Fruit fly (Drosophila melanogaster) whole organism, pupa: ENCODE data around the gene JMJD6.

Experiments used
- CG10348 ChIP-seq: fragments of 200-800 bp; sonication (Bioruptor generic); IDR thresholded peaks from 2 replicates; pipeline ENCODE4 v1.3.6; 2022; ENCODE audit warnings: missing biosample characterization, missing genetic modification characterization
- CG12605 ChIP-seq: fragments of 200-800 bp; sonication (Bioruptor generic); IDR thresholded peaks from 2 replicates; pipeline ENCODE4 v1.3.6; 2022; ENCODE audit warnings: missing biosample characterization, missing genetic modification characterization
- CG13204 ChIP-seq: fragments of 200-800 bp; sonication (Bioruptor generic); optimal IDR thresholded peaks from 2 replicates; lab custom pipeline; 2018; ENCODE audit warnings: missing biosample characterization, mild to moderate bottlenecking, missing genetic modification characterization, moderate library complexity
- CG14655 ChIP-seq: fragments of 200-800 bp; sonication (Bioruptor generic); optimal IDR thresholded peaks from 3 replicates; lab custom pipeline; 2017; ENCODE audit warnings: mild to moderate bottlenecking, missing biosample characterization, missing genetic modification reagents, missing genetic modification characterization
- CG15710 ChIP-seq: fragments of 200-800 bp; sonication (Bioruptor generic); optimal IDR thresholded peaks from 2 replicates; lab custom pipeline; 2018; ENCODE audit warnings: missing biosample characterization, mild to moderate bottlenecking, missing genetic modification characterization, moderate library complexity
- CG17806 ChIP-seq: fragments of 200-800 bp; sonication (Bioruptor generic); optimal IDR thresholded peaks from 2 replicates; lab custom pipeline; 2018; ENCODE audit warnings: missing biosample characterization, mild to moderate bottlenecking, missing genetic modification characterization, moderate library complexity
- CG32121 ChIP-seq: fragments of 200-800 bp; sonication (Bioruptor generic); IDR thresholded peaks from 2 replicates; pipeline ENCODE4 v1.3.6; 2022; ENCODE audit warnings: missing biosample characterization, missing genetic modification characterization
- CG34367 ChIP-seq: fragments of 200-800 bp; sonication (Bioruptor generic); optimal IDR thresholded peaks from 2 replicates; lab custom pipeline; 2018; ENCODE audit warnings: missing biosample characterization, mild to moderate bottlenecking, missing genetic modification characterization
- CG4496 ChIP-seq: fragments of 200-800 bp; sonication (Bioruptor generic); IDR thresholded peaks from 3 replicates; pipeline ENCODE4 v1.3.6; 2022; ENCODE audit warnings: missing biosample characterization, missing genetic modification characterization
- CG8159 ChIP-seq: fragments of 200-800 bp; sonication (Bioruptor generic); optimal IDR thresholded peaks from 3 replicates; lab custom pipeline; 2018; ENCODE audit warnings: missing biosample characterization, mild to moderate bottlenecking, missing genetic modification characterization, moderate library complexity
- CG8301 ChIP-seq: fragments of 200-800 bp; sonication (Bioruptor generic); optimal IDR thresholded peaks from 2 replicates; lab custom pipeline; 2018; ENCODE audit warnings: missing biosample characterization, mild to moderate bottlenecking, missing genetic modification characterization
- CG9948 ChIP-seq: fragments of 200-800 bp; sonication (Bioruptor generic); optimal IDR thresholded peaks from 2 replicates; lab custom pipeline; 2018; ENCODE audit warnings: missing biosample characterization, mild to moderate bottlenecking, missing genetic modification characterization, moderate library complexity
- D1 ChIP-seq: fragments of 200-800 bp; sonication (Bioruptor generic); optimal IDR thresholded peaks from 2 replicates; lab custom pipeline; 2018; ENCODE audit warnings: missing biosample characterization, mild to moderate bottlenecking, missing genetic modification characterization, moderate library complexity
- EcR ChIP-seq: fragments of 200-800 bp; sonication (Bioruptor generic); optimal IDR thresholded peaks from 3 replicates; lab custom pipeline; 2019; ENCODE audit warnings: missing biosample characterization, missing genetic modification characterization, mild to moderate bottlenecking, moderate library complexity, missing genetic modification reagents
- Ets98B ChIP-seq: fragments of 200-800 bp; sonication (Bioruptor generic); IDR thresholded peaks from 2 replicates; pipeline ENCODE4 v1.3.6; 2022; ENCODE audit warnings: missing biosample characterization, missing genetic modification characterization
- Pif1A ChIP-seq: fragments of 200-800 bp; sonication (Bioruptor generic); optimal IDR thresholded peaks from 3 replicates; lab custom pipeline; 2016; ENCODE audit warnings: missing biosample characterization, missing genetic modification characterization
- Pif1B ChIP-seq: fragments of 200-800 bp; sonication (Bioruptor generic); optimal IDR thresholded peaks from 3 replicates; lab custom pipeline; 2016; ENCODE audit warnings: missing biosample characterization, missing genetic modification characterization
- Snoo ChIP-seq: fragments of 200-800 bp; sonication (Bioruptor generic); optimal IDR thresholded peaks from 3 replicates; lab custom pipeline; 2017; ENCODE audit warnings: missing biosample characterization, mild to moderate bottlenecking, missing genetic modification characterization, inconsistent platforms
- fd96Ca ChIP-seq: fragments of 200-800 bp; sonication (Bioruptor generic); IDR thresholded peaks from 3 replicates; pipeline ENCODE4 v1.3.6; 2022; ENCODE audit warnings: missing biosample characterization, missing genetic modification characterization
- gl ChIP-seq: fragments of 200-800 bp; sonication (Bioruptor generic); optimal IDR thresholded peaks from 2 replicates; lab custom pipeline; 2018; ENCODE audit warnings: missing biosample characterization, mild to moderate bottlenecking, missing genetic modification characterization
- rn ChIP-seq: fragments of 200-800 bp; sonication (Bioruptor generic); IDR thresholded peaks from 2 replicates; pipeline ENCODE4 v1.3.6; 2022; ENCODE audit warnings: missing biosample characterization, missing genetic modification characterization

Gene JMJD6

DNA sequence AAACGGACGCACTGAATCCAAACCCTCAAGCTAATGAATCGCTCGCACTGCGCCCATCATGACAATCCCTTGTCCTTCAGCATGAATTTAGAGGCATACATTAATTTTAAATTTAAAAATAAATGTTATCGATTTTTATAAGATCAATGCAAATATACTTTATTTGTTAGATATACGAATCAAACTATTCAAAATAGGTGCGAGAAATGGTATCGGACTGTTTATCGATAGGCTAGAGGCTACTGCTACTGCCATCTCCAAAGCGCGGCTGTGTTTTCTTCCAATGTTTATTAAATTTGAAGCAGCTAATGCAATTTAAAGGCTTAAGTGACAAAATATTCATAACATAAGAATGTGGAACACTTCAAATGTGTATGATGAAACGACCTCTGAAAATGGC lies 18.9 kb upstream of the JMJD6 start, which contains the start of gene CG43342:
CG43342 (plus strand) TSS at position 264 of the 400 bp plus-strand sequence.
- TF ChIP-seq Pif1A (GFP tag; lab: Kevin White, UChicago) (no peak), fd96Ca (GFP tag; lab: Robert Waterston, UW) (no peak), CG32121 (no peak), CG14655 (GFP tag; lab: Kevin White, UChicago) (no peak), CG8301 (no peak)

DNA sequence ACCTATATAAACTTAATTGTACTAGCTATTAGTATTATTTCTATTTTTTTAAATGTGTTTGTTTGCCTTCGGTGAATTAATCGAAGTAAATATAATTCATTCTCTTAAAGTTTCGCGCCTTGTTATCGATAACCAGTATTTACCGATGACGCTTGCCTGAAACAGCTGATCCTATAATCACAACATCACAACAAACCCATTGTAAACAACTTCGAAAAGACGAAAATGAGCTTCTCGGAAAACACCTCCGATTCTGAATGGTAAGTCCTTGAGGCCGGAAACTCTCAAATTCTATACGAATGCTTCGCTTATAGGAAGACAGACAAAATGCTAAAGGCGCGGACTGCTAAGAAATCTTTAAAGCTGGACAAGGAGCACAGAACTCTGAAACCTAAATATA lies 17.8 kb upstream of the JMJD6 start, which contains the start of gene CG34149:
CG34149 (plus strand) TSS at position 187 of the 400 bp plus-strand sequence.
- TF ChIP-seq CG15710 (tag; lab: Kevin White, UChicago) = no peak
- TF ChIP-seq Pif1A (GFP tag; lab: Kevin White, UChicago) = no peak
- TF ChIP-seq CG17806 = no peak
- no peak for TF ChIP-seq D1 (tag; lab: Kevin White, UChicago)
- no peak for TF ChIP-seq CG9948 (tag; lab: Kevin White, UChicago)
- no peak for TF ChIP-seq CG12605 (GFP tag; lab: Robert Waterston, UW)
- no peak for TF ChIP-seq CG13204 (GFP tag; lab: Kevin White, UChicago)
- TF ChIP-seq CG8159 (tag; lab: Kevin White, UChicago) = no peak
- no peak for TF ChIP-seq CG32121
- no peak for TF ChIP-seq EcR (GFP tag; lab: Kevin White, UChicago)
- no peak for TF ChIP-seq CG14655 (GFP tag; lab: Kevin White, UChicago)
- no peak for TF ChIP-seq gl (tag; lab: Kevin White, UChicago)
- no peak for TF ChIP-seq Snoo (tag; lab: Kevin White, UChicago)
- no peak for TF ChIP-seq CG34367 (tag; lab: Kevin White, UChicago)
- TF ChIP-seq CG4496 (GFP tag; lab: Robert Waterston, UW) = no peak

DNA sequence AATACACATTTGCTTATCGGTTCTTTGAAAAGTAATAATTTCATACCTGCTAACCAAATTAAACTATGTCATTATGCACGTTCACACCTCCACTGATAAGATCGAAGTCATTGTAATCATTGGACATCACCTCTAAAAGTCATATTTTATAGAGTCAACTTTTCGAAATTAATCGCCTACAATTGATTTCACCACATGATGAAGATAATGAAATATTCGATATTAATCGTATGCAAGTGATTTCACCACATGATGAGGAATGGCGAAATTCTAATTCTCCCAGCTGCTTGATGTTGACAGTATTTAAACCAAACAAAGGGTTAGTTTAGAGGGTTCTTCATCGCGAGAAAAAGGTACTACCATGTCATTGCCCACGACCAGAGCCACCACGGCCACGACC lies 13.5 kb upstream of the JMJD6 start, which contains the start of gene CG18596:
CG18596 (plus strand) TSS at position 250 of the 400 bp plus-strand sequence.
- TF ChIP-seq EcR (GFP tag; lab: Kevin White, UChicago) (no peak), gl (tag; lab: Kevin White, UChicago) (no peak), Ets98B (no peak), Snoo (tag; lab: Kevin White, UChicago) (no peak), CG8159 (tag; lab: Kevin White, UChicago) (no peak), Pif1B (GFP tag; lab: Kevin White, UChicago) (no peak), CG14655 (GFP tag; lab: Kevin White, UChicago) (no peak), CG8301 (no peak), Pif1A (GFP tag; lab: Kevin White, UChicago) (no peak), CG12605 (GFP tag; lab: Robert Waterston, UW) (no peak), D1 (tag; lab: Kevin White, UChicago) (no peak)

DNA sequence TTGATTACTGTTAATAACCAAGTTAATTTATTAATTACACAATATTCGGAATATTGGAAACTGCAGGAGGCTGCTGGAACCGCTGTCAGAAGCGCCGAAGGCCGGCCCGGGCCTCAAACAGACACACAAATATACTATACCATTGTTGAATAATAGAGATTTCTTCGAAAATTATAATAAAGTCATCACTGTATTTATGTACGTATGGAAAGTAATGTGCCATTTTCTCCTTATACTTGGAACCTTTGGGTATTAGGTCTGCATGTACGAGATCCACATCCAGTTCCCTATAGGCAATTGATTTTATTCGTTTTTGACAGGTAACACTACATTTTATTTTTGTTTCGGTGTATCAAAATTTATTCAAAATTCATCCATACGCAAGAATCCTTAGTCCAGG lies 10.4 kb upstream of the JMJD6 start, which contains the start of gene CG7069:
CG7069 (plus strand) TSS at position 301 of the 400 bp plus-strand sequence.
- TF ChIP-seq D1 (tag; lab: Kevin White, UChicago) (no peak), Ets98B (no peak), CG4496 (GFP tag; lab: Robert Waterston, UW) (no peak), gl (tag; lab: Kevin White, UChicago) (no peak), Pif1B (GFP tag; lab: Kevin White, UChicago) (no peak), EcR (GFP tag; lab: Kevin White, UChicago) (no peak), CG13204 (GFP tag; lab: Kevin White, UChicago) (no peak), CG8159 (tag; lab: Kevin White, UChicago) (no peak), rn (no peak), CG17806 (no peak), fd96Ca (GFP tag; lab: Robert Waterston, UW) (no peak), CG10348 (GFP tag; lab: Robert Waterston, UW) (no peak), CG32121 (no peak), CG14655 (GFP tag; lab: Kevin White, UChicago) (no peak), Pif1A (GFP tag; lab: Kevin White, UChicago) (no peak), CG8301 (no peak), CG34367 (tag; lab: Kevin White, UChicago) (no peak), CG15710 (tag; lab: Kevin White, UChicago) (no peak)

DNA sequence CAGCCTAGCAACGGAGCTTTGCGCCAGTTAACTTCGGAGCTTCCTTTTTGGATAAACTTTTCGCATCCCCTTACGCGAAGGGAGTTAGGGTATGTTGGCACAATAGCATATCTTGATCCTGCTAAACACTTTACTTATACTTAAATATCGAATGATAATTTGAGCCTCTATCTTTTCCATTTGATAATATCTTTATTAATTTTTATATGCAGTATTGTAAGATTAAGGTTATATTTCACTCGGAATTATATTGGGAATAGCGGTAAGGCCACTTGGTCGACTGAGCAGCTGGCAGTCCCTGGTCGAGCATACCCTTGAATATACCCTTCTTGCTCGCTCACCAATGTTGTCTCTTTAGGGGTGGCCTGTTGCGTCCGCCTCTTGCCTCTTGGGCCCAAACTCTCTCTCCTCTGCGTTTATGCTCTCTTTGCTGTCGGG lies 6.6 kb upstream of the JMJD6 start:
- TF ChIP-seq CG14655 (GFP tag; lab: Kevin White, UChicago) (no peak), Pif1B (GFP tag; lab: Kevin White, UChicago) (peak; percentile 80), Pif1A (GFP tag; lab: Kevin White, UChicago) (peak; percentile 67), rn (peak; percentile 69), D1 (tag; lab: Kevin White, UChicago) (no peak), CG15710 (tag; lab: Kevin White, UChicago) (peak; percentile 55), Ets98B (peak; percentile 63), CG17806 (peak; percentile 11), gl (tag; lab: Kevin White, UChicago) (no peak), CG9948 (tag; lab: Kevin White, UChicago) (peak; percentile 32), CG8301 (peak; percentile 11), CG4496 (GFP tag; lab: Robert Waterston, UW) (peak; percentile 72), CG13204 (GFP tag; lab: Kevin White, UChicago) (no peak), CG34367 (tag; lab: Kevin White, UChicago) (no peak), EcR (GFP tag; lab: Kevin White, UChicago) (no peak), CG8159 (tag; lab: Kevin White, UChicago) (no peak), fd96Ca (GFP tag; lab: Robert Waterston, UW) (peak; percentile 77), CG12605 (GFP tag; lab: Robert Waterston, UW) (peak; percentile 68), CG32121 (peak; percentile 64), CG10348 (GFP tag; lab: Robert Waterston, UW) (no peak), Snoo (tag; lab: Kevin White, UChicago) (peak; percentile 74)
